Fruit fly (Drosophila melanogaster) whole organism, embryonic: Measurements from ENCODE around the gene smid.

Source experiments
- Adf1 ChIP-seq: fragments of 200-800 bp; sonication (Bioruptor generic); IDR thresholded peaks from 2 replicates; pipeline ENCODE4 v1.3.6; 2022; ENCODE audit warnings: missing biosample characterization, missing genetic modification characterization
- Antp ChIP-seq: fragments of 200-800 bp; sonication (Bioruptor generic); optimal IDR thresholded peaks from 3 replicates; lab custom pipeline; 2016; ENCODE audit warnings: missing biosample characterization, missing genetic modification characterization
- Bdp1 ChIP-seq: fragments of 200-800 bp; sonication (Bioruptor generic); optimal IDR thresholded peaks from 3 replicates; lab custom pipeline; 2016; ENCODE audit warnings: missing biosample characterization, missing genetic modification characterization
- CG10321 ChIP-seq: fragments of 200-800 bp; sonication (Bioruptor generic); IDR thresholded peaks from 2 replicates; pipeline ENCODE4 v1.3.6; 2022; ENCODE audit warnings: missing biosample characterization, missing genetic modification characterization
- CG10366 ChIP-seq: fragments of 200-800 bp; sonication (Bioruptor generic); IDR thresholded peaks from 2 replicates; pipeline ENCODE4 v1.3.6; 2022; ENCODE audit warnings: missing biosample characterization, missing genetic modification characterization
- CG10431 ChIP-seq: fragments of 200-800 bp; sonication (Bioruptor generic); optimal IDR thresholded peaks from 3 replicates; lab custom pipeline; 2018; ENCODE audit warnings: missing biosample characterization, mild to moderate bottlenecking, missing genetic modification characterization
- CG10543 ChIP-seq: fragments of 200-800 bp; sonication (Bioruptor generic); optimal IDR thresholded peaks from 3 replicates; lab custom pipeline; 2017; ENCODE audit warnings: missing biosample characterization, mild to moderate bottlenecking, missing genetic modification characterization, moderate library complexity
- CG10959 ChIP-seq: fragments of 200-800 bp; sonication (Bioruptor generic); IDR thresholded peaks from 2 replicates; pipeline ENCODE4 v1.3.6; 2022; ENCODE audit warnings: missing biosample characterization, missing genetic modification characterization
- CG14860 ChIP-seq: fragments of 200-800 bp; sonication (Bioruptor generic); IDR thresholded peaks from 3 replicates; pipeline ENCODE4 v1.3.6; 2022; ENCODE audit warnings: missing biosample characterization, missing genetic modification characterization; ENCODE audit not compliant: partially characterized antibody
- CG15514 ChIP-seq: fragments of 200-800 bp; sonication (Bioruptor generic); optimal IDR thresholded peaks from 3 replicates; lab custom pipeline; 2017; ENCODE audit warnings: missing biosample characterization, missing genetic modification characterization, mild to moderate bottlenecking, moderate library complexity, missing genetic modification reagents
- CG1603 ChIP-seq: fragments of 200-800 bp; sonication (Bioruptor generic); optimal IDR thresholded peaks from 2 replicates; lab custom pipeline; 2019; ENCODE audit warnings: missing biosample characterization, mild to moderate bottlenecking, missing genetic modification characterization, moderate library complexity
- CG17361 ChIP-seq: fragments of 200-800 bp; sonication (Bioruptor generic); IDR thresholded peaks from 3 replicates; pipeline ENCODE4 v1.3.6; 2022; ENCODE audit warnings: missing biosample characterization, missing genetic modification characterization
- CG17385 ChIP-seq: fragments of 200-800 bp; sonication (Bioruptor generic); optimal IDR thresholded peaks from 3 replicates; lab custom pipeline; 2018; ENCODE audit warnings: missing biosample characterization, mild to moderate bottlenecking, missing genetic modification characterization
- CG17829 ChIP-seq: fragments of 200-800 bp; optimal IDR thresholded peaks from 2 replicates; lab custom pipeline; 2019; ENCODE audit warnings: missing biosample characterization, mild to moderate bottlenecking, missing genetic modification characterization, moderate library complexity
- CG2202 ChIP-seq: fragments of 200-800 bp; sonication (Bioruptor generic); optimal IDR thresholded peaks from 2 replicates; lab custom pipeline; 2018; ENCODE audit warnings: missing biosample characterization, mild to moderate bottlenecking, missing genetic modification characterization
- CG30431 ChIP-seq: fragments of 200-800 bp; sonication (Bioruptor generic); optimal IDR thresholded peaks from 2 replicates; lab custom pipeline; 2017; ENCODE audit warnings: missing biosample characterization, missing genetic modification characterization
- CG6272 ChIP-seq: fragments of 200-800 bp; sonication (Bioruptor generic); IDR thresholded peaks from 2 replicates; pipeline ENCODE4 v1.3.6; 2022; ENCODE audit warnings: missing biosample characterization, missing genetic modification characterization
- CG6854 ChIP-seq: fragments of 200-800 bp; sonication (Bioruptor generic); optimal IDR thresholded peaks from 3 replicates; lab custom pipeline; 2017; ENCODE audit warnings: missing biosample characterization, mild to moderate bottlenecking, missing genetic modification characterization
- CG9727 ChIP-seq: fragments of 200-800 bp; sonication (Bioruptor generic); optimal IDR thresholded peaks from 3 replicates; lab custom pipeline; 2017; ENCODE audit warnings: missing biosample characterization, mild to moderate bottlenecking, missing genetic modification characterization
- CTCF ChIP-seq: fragments of 200-800 bp; sonication (Bioruptor generic); optimal IDR thresholded peaks from 2 replicates; lab custom pipeline; 2017; ENCODE audit warnings: missing biosample characterization, mild to moderate bottlenecking, missing genetic modification characterization, moderate library complexity
- Camta ChIP-seq: fragments of 200-800 bp; sonication (Bioruptor generic); optimal IDR thresholded peaks from 2 replicates; lab custom pipeline; 2016; ENCODE audit warnings: missing biosample characterization, missing genetic modification characterization
- CrebB ChIP-seq: fragments of 200-800 bp; sonication (Bioruptor generic); optimal IDR thresholded peaks from 3 replicates; lab custom pipeline; 2018; ENCODE audit warnings: missing biosample characterization, mild to moderate bottlenecking, missing genetic modification characterization
- Dip3 ChIP-seq: fragments of 200-800 bp; sonication (Bioruptor generic); optimal IDR thresholded peaks from 3 replicates; lab custom pipeline; 2016; ENCODE audit warnings: missing biosample characterization, missing genetic modification characterization
- Eip74EF ChIP-seq, 2 experiments: fragments of 200-800 bp in 1 of 2; fragments of >200 bp in 1 of 2; sonication (Bioruptor generic) in 1 of 2; optimal IDR thresholded peaks; 2 replicates each; lab custom pipeline; 2017 to 2019; ENCODE audit warnings: missing biosample characterization in 2 of 2, missing genetic modification characterization in 2 of 2, mild to moderate bottlenecking in 1 of 2, moderate library complexity in 1 of 2
- Fer3 ChIP-seq: fragments of 200-800 bp; sonication (Bioruptor generic); optimal IDR thresholded peaks from 2 replicates; lab custom pipeline; 2018; ENCODE audit warnings: missing biosample characterization, mild to moderate bottlenecking, missing genetic modification characterization, moderate library complexity
- GATAe ChIP-seq: fragments of 200-800 bp; sonication (Bioruptor generic); conservative IDR thresholded peaks from 2 replicates; pipeline ENCODE4 v1.3.6; 2022; ENCODE audit warnings: missing biosample characterization, missing genetic modification characterization
- H2.0 ChIP-seq: fragments of 200-800 bp; sonication (Bioruptor generic); IDR thresholded peaks from 2 replicates; pipeline ENCODE4 v1.3.6; 2022; ENCODE audit warnings: missing biosample characterization, missing genetic modification characterization
- Hand ChIP-seq: fragments of 200-800 bp; sonication (Bioruptor generic); optimal IDR thresholded peaks from 2 replicates; lab custom pipeline; 2017; ENCODE audit warnings: mild to moderate bottlenecking, missing biosample characterization, missing genetic modification reagents, missing genetic modification characterization
- MESR4 ChIP-seq: fragments of 200-800 bp; sonication (Bioruptor generic); optimal IDR thresholded peaks from 2 replicates; lab custom pipeline; 2018; ENCODE audit warnings: missing biosample characterization, mild to moderate bottlenecking, missing genetic modification characterization, moderate library complexity
- Myb ChIP-seq: fragments of 200-800 bp; sonication (Bioruptor generic); optimal IDR thresholded peaks from 2 replicates; lab custom pipeline; 2016; ENCODE audit warnings: missing biosample characterization, missing genetic modification characterization
- Nf-YA ChIP-seq: fragments of 200-800 bp; sonication (Bioruptor generic); IDR thresholded peaks from 2 replicates; pipeline ENCODE4 v1.3.6; 2022; ENCODE audit warnings: missing biosample characterization, missing genetic modification characterization
- Nf-YC ChIP-seq: fragments of 200-800 bp; optimal IDR thresholded peaks from 3 replicates; lab custom pipeline; 2019; ENCODE audit warnings: missing biosample characterization, mild to moderate bottlenecking, missing genetic modification characterization, moderate library complexity
- Ssrp ChIP-seq: fragments of 200-800 bp; sonication (Bioruptor generic); optimal IDR thresholded peaks from 2 replicates; lab custom pipeline; 2018; ENCODE audit warnings: missing biosample characterization, mild to moderate bottlenecking, missing genetic modification characterization, moderate library complexity
- abd-A ChIP-seq: fragments of 200-800 bp; sonication (Bioruptor generic); optimal IDR thresholded peaks from 3 replicates; lab custom pipeline; 2019; ENCODE audit warnings: missing biosample characterization, mild to moderate bottlenecking, missing genetic modification characterization, moderate library complexity
- ac ChIP-seq: fragments of 200-800 bp; sonication (Bioruptor generic); optimal IDR thresholded peaks from 3 replicates; lab custom pipeline; 2017; ENCODE audit warnings: missing biosample characterization, mild to moderate bottlenecking, missing genetic modification characterization
- crp ChIP-seq, 2 experiments: fragments of 200-800 bp; sonication (Bioruptor generic); optimal IDR thresholded peaks; 2 replicates in 1 of 2; 3 replicates in 1 of 2; lab custom pipeline; 2017; ENCODE audit warnings: missing biosample characterization in 2 of 2, missing genetic modification characterization in 2 of 2, mild to moderate bottlenecking in 1 of 2, moderate library complexity in 1 of 2
- cwo ChIP-seq: fragments of 200-800 bp; sonication (Bioruptor generic); optimal IDR thresholded peaks from 3 replicates; lab custom pipeline; 2017; ENCODE audit warnings: missing biosample characterization, missing genetic modification characterization, mild to moderate bottlenecking, moderate library complexity, missing genetic modification reagents
- esg ChIP-seq: fragments of 200-800 bp; sonication (Bioruptor generic); conservative IDR thresholded peaks from 2 replicates; pipeline ENCODE4 v1.3.6; 2022; ENCODE audit warnings: missing biosample characterization, missing genetic modification characterization
- eve ChIP-seq, 2 experiments: fragments of >200 bp; optimal IDR thresholded peaks; 2 replicates each; lab custom pipeline; 2017; ENCODE audit warnings: missing biosample characterization in 2 of 2, missing genetic modification characterization in 2 of 2
- ewg ChIP-seq: fragments of 200-800 bp; sonication (Bioruptor generic); optimal IDR thresholded peaks from 3 replicates; lab custom pipeline; 2017; ENCODE audit warnings: mild to moderate bottlenecking, missing biosample characterization, missing genetic modification reagents, missing genetic modification characterization
- gcm ChIP-seq: fragments of 200-800 bp; sonication (Bioruptor generic); optimal IDR thresholded peaks from 2 replicates; lab custom pipeline; 2019; ENCODE audit warnings: missing biosample characterization, mild to moderate bottlenecking, missing genetic modification characterization, moderate library complexity
- hth ChIP-seq: fragments of >200 bp; optimal IDR thresholded peaks from 2 replicates; lab custom pipeline; 2017; ENCODE audit warnings: inconsistent platforms
- mirr ChIP-seq: fragments of 200-800 bp; sonication (Bioruptor generic); optimal IDR thresholded peaks from 3 replicates; lab custom pipeline; 2018; ENCODE audit warnings: missing biosample characterization, mild to moderate bottlenecking, missing genetic modification characterization
- mld ChIP-seq: fragments of 200-800 bp; sonication (Bioruptor generic); IDR thresholded peaks from 3 replicates; pipeline ENCODE4 v1.3.6; 2022; ENCODE audit warnings: missing biosample characterization, missing genetic modification characterization; ENCODE audit not compliant: partially characterized antibody
- oc ChIP-seq: fragments of 200-800 bp; sonication (Bioruptor generic); optimal IDR thresholded peaks from 2 replicates; lab custom pipeline; 2018; ENCODE audit warnings: missing biosample characterization, mild to moderate bottlenecking, missing genetic modification characterization, moderate library complexity
- odd ChIP-seq: fragments of 200-800 bp; sonication (Bioruptor generic); optimal IDR thresholded peaks from 2 replicates; lab custom pipeline; 2017; ENCODE audit warnings: missing biosample characterization, mild to moderate bottlenecking, missing genetic modification characterization
- org-1 ChIP-seq: fragments of 200-800 bp; sonication (Bioruptor generic); optimal IDR thresholded peaks from 2 replicates; lab custom pipeline; 2017; ENCODE audit warnings: missing biosample characterization, missing genetic modification characterization
- sens ChIP-seq: fragments of 200-800 bp; sonication (Bioruptor generic); peaks from one replicate; lab custom pipeline; 2016; ENCODE audit warnings: missing biosample characterization, missing genetic modification characterization
- sim ChIP-seq: fragments of 200-800 bp; sonication (Bioruptor generic); IDR thresholded peaks from 2 replicates; pipeline ENCODE4 v1.3.6; 2022; ENCODE audit warnings: missing biosample characterization, missing genetic modification characterization
- sr ChIP-seq: fragments of 200-800 bp; sonication (Bioruptor generic); IDR thresholded peaks from 3 replicates; pipeline ENCODE4 v1.3.6; 2022; ENCODE audit warnings: missing biosample characterization, missing genetic modification characterization
- unc-4 ChIP-seq: fragments of 200-800 bp; sonication (Bioruptor generic); IDR thresholded peaks from 2 replicates; pipeline ENCODE4 v1.3.6; 2022; ENCODE audit warnings: missing biosample characterization, missing genetic modification characterization; ENCODE audit not compliant: partially characterized antibody

smid gene

DNA sequence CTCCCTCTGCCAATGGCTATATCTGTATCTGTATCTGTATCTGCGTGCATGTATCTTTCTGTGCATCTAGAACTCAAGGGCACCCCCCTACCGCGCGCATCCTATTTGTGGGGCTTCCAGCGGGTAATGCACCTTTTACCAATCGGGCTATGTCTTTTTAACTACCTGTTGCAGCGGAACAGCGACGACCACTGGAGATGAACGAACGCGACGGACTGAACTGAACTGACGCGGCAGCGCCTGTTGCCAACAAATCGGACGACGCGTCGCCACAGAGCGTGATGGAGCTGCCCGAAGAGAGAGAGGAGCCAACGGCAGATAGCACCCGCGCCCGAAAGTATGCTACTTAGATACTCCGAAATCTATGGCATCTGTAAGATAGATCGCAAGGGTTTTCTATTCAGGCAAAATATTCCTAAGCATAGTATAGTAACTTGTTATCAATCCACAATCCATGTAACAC lies 36.4 kb upstream of the smid start, which contains the start of gene Cln7 (continued):
- TF ChIP-seq Myb (GFP tag; lab: Kevin White, UChicago) (no peak), CG10431 (GFP tag; lab: Kevin White, UChicago) (peak; percentile 21), CG10543 (GFP tag; lab: Kevin White, UChicago) (peak; percentile 56), org-1 (GFP tag; lab: Kevin White, UChicago) (no peak), mld (GFP tag; lab: Robert Waterston, UW) (no peak), CG14860 (GFP tag; lab: Robert Waterston, UW) (no peak), Adf1 (GFP tag; lab: Robert Waterston, UW) (peak; percentile 85), CG10366 (GFP tag; lab: Robert Waterston, UW) (no peak), eve (GFP tag; optimal IDR thresholded peaks at IDR 0.05; lab: Kevin White, UChicago) (no peak), sens (GFP tag; lab: Kevin White, UChicago) (peak; percentile 90), CTCF (GFP tag; lab: Kevin White, UChicago) (peak; percentile 50), CG10321 (GFP tag; lab: Robert Waterston, UW) (no peak), CG10959 (GFP tag; lab: Robert Waterston, UW) (no peak), ewg (GFP tag; lab: Kevin White, UChicago) (no peak), Ssrp (tag; lab: Kevin White, UChicago) (no peak), unc-4 (GFP tag; lab: Robert Waterston, UW) (peak; percentile 44), Eip74EF (GFP tag; optimal IDR thresholded peaks at IDR 0.05; lab: Kevin White, UChicago) (peak in 1 of 2 experiments; percentile 29), ac (GFP tag; lab: Kevin White, UChicago) (peak; percentile 8), Nf-YC (tag; lab: Kevin White, UChicago) (peak; percentile 70), oc (no peak), CG17385 (peak; percentile 53), CrebB (tag; lab: Kevin White, UChicago) (peak; percentile 63), CG17829 (tag; lab: Kevin White, UChicago) (peak; percentile 43), abd-A (tag; lab: Kevin White, UChicago) (no peak), Hand (GFP tag; lab: Kevin White, UChicago) (peak; percentile 62), sim (GFP tag; lab: Robert Waterston, UW) (peak; percentile 49; the same call in 1 of the 2 replicates), CG1603 (tag; lab: Kevin White, UChicago) (peak; percentile 27), mirr (GFP tag; lab: Kevin White, UChicago) (peak; percentile 67), CG15514 (GFP tag; lab: Kevin White, UChicago) (peak; percentile 51), CG2202 (tag; lab: Kevin White, UChicago) (no peak), H2.0 (GFP tag; lab: Robert Waterston, UW) (no peak), MESR4 (GFP tag; lab: Kevin White, UChicago) (peak; percentile 72), sr (GFP tag; lab: Robert Waterston, UW) (peak; percentile 44; the same call in 1 of the 3 replicates), Fer3 (no peak), crp (GFP tag; optimal IDR thresholded peaks at IDR 0.05; lab: Kevin White, UChicago) (no peak), GATAe (no peak), Antp (GFP tag; lab: Kevin White, UChicago) (no peak), Bdp1 (GFP tag; lab: Kevin White, UChicago) (no peak), CG6272 (GFP tag; lab: Robert Waterston, UW) (0 out of 2 replicates have a peak, but pooled peaks have one; percentile 10), Camta (GFP tag; lab: Kevin White, UChicago) (no peak), cwo (GFP tag; lab: Kevin White, UChicago) (no peak), CG30431 (GFP tag; lab: Kevin White, UChicago) (no peak), CG17361 (GFP tag; lab: Robert Waterston, UW) (no peak), odd (GFP tag; lab: Kevin White, UChicago) (peak; percentile 49), gcm (GFP tag; lab: Kevin White, UChicago) (peak; percentile 43), CG6854 (GFP tag; lab: Kevin White, UChicago) (peak; percentile 57), esg (GFP tag; lab: Robert Waterston, UW) (no peak), hth (lab: Kevin White, UChicago) (no peak), CG9727 (GFP tag; lab: Kevin White, UChicago) (peak; percentile 40), Nf-YA (GFP tag; lab: Robert Waterston, UW) (no peak; the same call in 1 of the 2 replicates), Dip3 (GFP tag; lab: Kevin White, UChicago) (no peak)
